Fruit fly (Drosophila melanogaster) whole organism, wandering third instar larva: ENCODE measurements around the gene CG44005.
A peak's percentile ranks its signal among the peaks of the same experiment; 100 is the strongest.

Experiments used
- Abd-B ChIP-seq: fragments of >200 bp; optimal IDR thresholded peaks from 2 replicates; lab custom pipeline; 2017; ENCODE audit warnings: missing biosample characterization, missing genetic modification characterization
- CG32264 ChIP-seq: fragments of 200-800 bp; sonication (Bioruptor generic); optimal IDR thresholded peaks from 2 replicates; lab custom pipeline; 2016; ENCODE audit warnings: missing biosample characterization, missing genetic modification characterization
- CG9705 ChIP-seq: fragments of 200-800 bp; sonication (Bioruptor generic); optimal IDR thresholded peaks from 2 replicates; lab custom pipeline; 2018; ENCODE audit warnings: missing biosample characterization, mild to moderate bottlenecking, missing genetic modification characterization
- CrebA ChIP-seq: fragments of 200-800 bp; sonication (Bioruptor generic); optimal IDR thresholded peaks from 2 replicates; lab custom pipeline; 2016; ENCODE audit warnings: missing biosample characterization, mild to moderate bottlenecking, missing genetic modification characterization, borderline replicate concordance
- Dfd ChIP-seq: fragments of >200 bp; optimal IDR thresholded peaks from 2 replicates; lab custom pipeline; 2017; ENCODE audit warnings: missing biosample characterization, missing genetic modification characterization
- Dif ChIP-seq: fragments of 200-275, 200-300 bp; sonication (Bioruptor generic); optimal IDR thresholded peaks from 2 replicates; lab custom pipeline; 2018; ENCODE audit warnings: missing biosample characterization, missing genetic modification characterization; ENCODE audit not compliant: partially characterized antibody
- GATAd ChIP-seq: sonication (Bioruptor generic); optimal IDR thresholded peaks from 2 replicates; lab custom pipeline; 2016; ENCODE audit warnings: missing biosample characterization, missing genetic modification characterization
- HLH106 ChIP-seq: fragments of 200-800 bp; optimal IDR thresholded peaks from 3 replicates; lab custom pipeline; 2019; ENCODE audit warnings: missing biosample characterization, mild to moderate bottlenecking, missing genetic modification characterization, moderate library complexity
- Hnf4 ChIP-seq: fragments of 200-800 bp; sonication (Bioruptor generic); optimal IDR thresholded peaks from 2 replicates; lab custom pipeline; 2016; ENCODE audit warnings: missing biosample characterization, mild to moderate bottlenecking, missing genetic modification characterization
- Hr78 ChIP-seq: fragments of >200 bp; optimal IDR thresholded peaks from 2 replicates; lab custom pipeline; 2017; ENCODE audit warnings: missing biosample characterization, missing genetic modification characterization
- Hr83 ChIP-seq: fragments of 200-300 bp; sonication (Bioruptor generic); optimal IDR thresholded peaks from 2 replicates; lab custom pipeline; 2016; ENCODE audit warnings: missing biosample characterization, mild to moderate bottlenecking, missing genetic modification characterization, moderate library complexity; ENCODE audit not compliant: poor library complexity, severe bottlenecking
- Jra ChIP-seq: sonication (Bioruptor generic); optimal IDR thresholded peaks from 2 replicates; lab custom pipeline; 2016; ENCODE audit warnings: missing biosample characterization, missing genetic modification characterization
- Mio ChIP-seq: sonication (Bioruptor generic); optimal IDR thresholded peaks from 2 replicates; lab custom pipeline; 2016; ENCODE audit warnings: missing biosample characterization, missing genetic modification characterization
- Myc ChIP-seq: fragments of >200 bp; optimal IDR thresholded peaks from 2 replicates; lab custom pipeline; 2017
- N ChIP-seq: fragments of >200 bp; optimal IDR thresholded peaks from 2 replicates; lab custom pipeline; 2018; ENCODE audit warnings: missing biosample characterization, missing external identifiers, missing genetic modification characterization
- OdsH ChIP-seq: fragments of 200-800 bp; sonication (Bioruptor generic); optimal IDR thresholded peaks from 2 replicates; lab custom pipeline; 2016; ENCODE audit warnings: missing biosample characterization, mild to moderate bottlenecking, missing genetic modification characterization
- Rel ChIP-seq, 2 experiments: fragments of 200-800 bp; sonication (Bioruptor generic) in 1 of 2; optimal IDR thresholded peaks; 2 replicates in 1 of 2; 3 replicates in 1 of 2; lab custom pipeline; 2016 to 2019; ENCODE audit warnings: mild to moderate bottlenecking in 2 of 2, missing biosample characterization in 2 of 2, missing genetic modification characterization in 2 of 2, moderate library complexity in 1 of 2
- Sp1 ChIP-seq: fragments of 200-800 bp; sonication (Bioruptor generic); optimal IDR thresholded peaks from 3 replicates; lab custom pipeline; 2019; ENCODE audit warnings: missing biosample characterization, mild to moderate bottlenecking, missing genetic modification characterization, moderate library complexity
- Vsx2 ChIP-seq: fragments of 200-300, 225-300 bp; sonication (Bioruptor generic); optimal IDR thresholded peaks from 2 replicates; lab custom pipeline; 2018; ENCODE audit warnings: missing biosample characterization, missing genetic modification characterization; ENCODE audit not compliant: partially characterized antibody
- br ChIP-seq: fragments of 200-800 bp; sonication (Bioruptor generic); optimal IDR thresholded peaks from 2 replicates; lab custom pipeline; 2016; ENCODE audit warnings: missing biosample characterization, missing genetic modification characterization
- brk ChIP-seq: fragments of 200-800 bp; sonication (Bioruptor generic); optimal IDR thresholded peaks from 2 replicates; lab custom pipeline; 2016; ENCODE audit warnings: missing biosample characterization, mild to moderate bottlenecking, missing genetic modification characterization
- dl ChIP-seq, 2 experiments: fragments of 175-275, 200-275 bp in 1 of 2; fragments of 200-275 bp in 1 of 2; sonication (Bioruptor generic); optimal IDR thresholded peaks; lab custom pipeline; 2018; ENCODE audit warnings: mild to moderate bottlenecking in 2 of 2, missing biosample characterization in 2 of 2, missing genetic modification characterization in 2 of 2, moderate library complexity in 2 of 2; ENCODE audit not compliant: partially characterized antibody in 2 of 2, insufficient read depth in 1 of 2
- dmrt93B ChIP-seq: fragments of 200-800 bp; sonication (Bioruptor generic); optimal IDR thresholded peaks from 2 replicates; lab custom pipeline; 2018; ENCODE audit warnings: missing biosample characterization, mild to moderate bottlenecking, missing genetic modification characterization
- dsf ChIP-seq: sonication (Bioruptor generic); optimal IDR thresholded peaks from 2 replicates; lab custom pipeline; 2016; ENCODE audit warnings: missing biosample characterization, missing genetic modification characterization, borderline replicate concordance
- ey ChIP-seq: fragments of 200-800 bp; sonication (Bioruptor generic); optimal IDR thresholded peaks from 2 replicates; lab custom pipeline; 2016; ENCODE audit warnings: missing biosample characterization, missing genetic modification characterization
- foxo ChIP-seq, 2 experiments: fragments of 200-800 bp; sonication (Bioruptor generic); optimal IDR thresholded peaks; 2 replicates in 1 of 2; 3 replicates in 1 of 2; lab custom pipeline; 2016 to 2017; ENCODE audit warnings: missing biosample characterization in 2 of 2, missing genetic modification characterization in 2 of 2
- fru ChIP-seq: fragments of 200-800 bp; sonication (Bioruptor generic); optimal IDR thresholded peaks from 3 replicates; lab custom pipeline; 2016; ENCODE audit warnings: missing biosample characterization, mild to moderate bottlenecking, missing genetic modification characterization
- h ChIP-seq: fragments of 200-800 bp; sonication (Bioruptor generic); optimal IDR thresholded peaks from 3 replicates; lab custom pipeline; 2016; ENCODE audit warnings: missing biosample characterization, mild to moderate bottlenecking, missing genetic modification characterization
- jim ChIP-seq: fragments of 175-275, 200-325 bp; sonication (Bioruptor generic); optimal IDR thresholded peaks from 2 replicates; lab custom pipeline; 2016; ENCODE audit warnings: missing biosample characterization, mild to moderate bottlenecking, missing genetic modification characterization
- lola ChIP-seq: fragments of >200 bp; optimal IDR thresholded peaks from 2 replicates; lab custom pipeline; 2017; ENCODE audit warnings: missing biosample characterization, missing genetic modification characterization
- pan ChIP-seq: fragments of >200 bp; optimal IDR thresholded peaks from 2 replicates; lab custom pipeline; 2017
- psq ChIP-seq: fragments of 200-800 bp; sonication (Bioruptor generic); optimal IDR thresholded peaks from 3 replicates; lab custom pipeline; 2017; ENCODE audit warnings: missing biosample characterization, mild to moderate bottlenecking, missing genetic modification characterization, moderate library complexity
- rgr ChIP-seq: fragments of 200-800 bp; sonication (Bioruptor generic); optimal IDR thresholded peaks from 3 replicates; lab custom pipeline; 2016; ENCODE audit warnings: missing biosample characterization, mild to moderate bottlenecking, missing genetic modification characterization
- sage ChIP-seq: fragments of 200-800 bp; sonication (Bioruptor generic); optimal IDR thresholded peaks from 2 replicates; lab custom pipeline; 2016; ENCODE audit warnings: missing biosample characterization, mild to moderate bottlenecking, missing genetic modification characterization
- sv ChIP-seq: fragments of 200-800 bp; sonication (Bioruptor generic); optimal IDR thresholded peaks from 3 replicates; lab custom pipeline; 2016; ENCODE audit warnings: missing biosample characterization, missing genetic modification characterization
- tai ChIP-seq: sonication (Bioruptor generic); optimal IDR thresholded peaks from 2 replicates; lab custom pipeline; 2016; ENCODE audit warnings: missing biosample characterization, missing genetic modification characterization
- usp ChIP-seq: fragments of >200 bp; optimal IDR thresholded peaks from 2 replicates; lab custom pipeline; 2017; ENCODE audit warnings: missing biosample characterization, missing genetic modification characterization
- woc ChIP-seq: sonication (Bioruptor generic); optimal IDR thresholded peaks from 2 replicates; lab custom pipeline; 2016; ENCODE audit warnings: missing biosample characterization, mild to moderate bottlenecking, missing genetic modification characterization

CG44005 gene

DNA sequence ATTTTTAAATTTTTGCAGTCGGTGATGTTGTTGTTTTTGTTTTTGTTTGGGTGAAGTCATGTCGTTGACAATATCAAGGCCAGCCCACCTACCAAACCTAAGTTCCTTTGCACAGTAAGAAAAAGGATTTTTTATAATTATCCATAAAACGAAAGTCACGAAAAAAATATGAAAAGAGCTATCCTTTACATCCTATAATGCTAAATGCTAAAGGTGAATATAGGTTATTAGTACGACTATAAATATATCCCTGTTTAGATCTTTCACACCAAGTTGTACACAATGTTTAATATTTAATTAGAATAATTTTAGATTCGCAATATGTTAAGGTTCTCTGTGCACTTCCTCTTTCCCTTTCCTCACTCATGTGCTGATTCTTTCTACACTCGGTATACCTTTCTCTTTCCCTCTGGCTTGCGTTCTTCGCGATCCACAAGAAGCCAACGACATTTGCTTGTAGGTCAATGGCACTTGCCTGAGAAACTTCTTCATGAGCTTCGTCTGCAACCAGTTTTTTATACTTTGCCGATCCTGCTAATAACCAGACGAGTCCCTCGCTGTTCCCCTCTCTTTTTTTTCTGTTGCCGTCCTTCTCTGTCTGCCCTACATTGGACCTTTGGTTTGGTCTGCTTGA, 34.3 kb downstream of the CG44005 start:
- TF ChIP-seq Hr78 (GFP tag; lab: Kevin White, UChicago) (no peak), Dif (peak; percentile 34), foxo (GFP tag; optimal IDR thresholded peaks at IDR 0.05; lab: Kevin White, UChicago) (peak in 1 of 2 experiments; percentile 69), HLH106 (tag; lab: Kevin White, UChicago) (peak; percentile 82), Sp1 (peak; percentile 73), Dfd (no peak), woc (GFP tag; lab: Kevin White, UChicago) (peak; percentile 56), Hr83 (GFP tag; lab: Kevin White, UChicago) (peak; percentile 7), Abd-B (GFP tag; lab: Kevin White, UChicago) (no peak), Vsx2 (GFP tag; lab: Kevin White, UChicago) (peak; percentile 85), N (GFP tag; lab: Kevin White, UChicago) (no peak), Rel (GFP tag; optimal IDR thresholded peaks at IDR 0.05; lab: Kevin White, UChicago) (peak; percentile 6), Rel (tag; optimal IDR thresholded peaks at IDR 0.05; lab: Kevin White, UChicago) (no peak), OdsH (peak; percentile 79), Jra (GFP tag; lab: Kevin White, UChicago) (no peak), dl (GFP tag; optimal IDR thresholded peaks at IDR 0.05; lab: Kevin White, UChicago; ENCODE audit: insufficient read depth in 1 of 2, partially characterized antibody in 2 of 2) (peak; percentile 2 to 9), GATAd (GFP tag; lab: Kevin White, UChicago) (no peak), brk (GFP tag; lab: Kevin White, UChicago) (peak; percentile 47), sage (GFP tag; lab: Kevin White, UChicago) (no peak), lola (GFP tag; lab: Kevin White, UChicago) (no peak), psq (GFP tag; lab: Kevin White, UChicago) (peak; percentile 12), h (peak; percentile 83), CrebA (no peak), br (peak; percentile 59), sv (GFP tag; lab: Kevin White, UChicago) (no peak), dmrt93B (GFP tag; lab: Kevin White, UChicago) (peak; percentile 49), ey (GFP tag; lab: Kevin White, UChicago) (peak; percentile 71), jim (GFP tag; lab: Kevin White, UChicago) (no peak), CG9705 (GFP tag; lab: Kevin White, UChicago) (peak; percentile 9), tai (peak; percentile 29), Mio (GFP tag; lab: Kevin White, UChicago) (no peak), CG32264 (peak; percentile 14), rgr (GFP tag; lab: Kevin White, UChicago) (peak; percentile 75), usp (GFP tag; lab: Kevin White, UChicago) (no peak), Myc (lab: Kevin White, UChicago) (no peak), dsf (GFP tag; lab: Kevin White, UChicago) (no peak), pan (lab: Kevin White, UChicago) (no peak), Hnf4 (GFP tag; lab: Kevin White, UChicago) (peak; percentile 21), fru (GFP tag; lab: Kevin White, UChicago) (peak; percentile 73)

DNA sequence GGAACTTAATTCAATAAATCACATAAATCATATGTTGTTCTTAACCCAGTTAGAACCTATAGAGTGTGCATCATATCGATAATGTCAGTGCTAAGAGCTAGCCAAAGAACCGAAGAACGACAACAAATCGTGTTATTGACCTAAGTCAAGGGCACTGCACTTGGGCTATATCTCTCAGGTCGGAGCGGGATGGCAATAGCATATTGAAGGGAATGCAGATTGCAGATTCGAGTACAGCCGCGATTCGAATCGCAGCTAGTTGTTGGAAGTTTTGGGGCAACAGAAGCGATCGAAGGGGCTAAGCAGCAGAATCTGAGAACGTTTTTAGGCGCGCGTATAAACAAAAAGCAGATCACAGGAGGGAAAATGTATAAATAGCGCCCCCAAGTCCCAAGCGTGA, 34.9 kb downstream of the CG44005 start:
- TF ChIP-seq h (no peak), brk (GFP tag; lab: Kevin White, UChicago) (no peak), Hnf4 (GFP tag; lab: Kevin White, UChicago) (no peak), dmrt93B (GFP tag; lab: Kevin White, UChicago) (no peak), Dif (no peak), rgr (GFP tag; lab: Kevin White, UChicago) (no peak), Sp1 (no peak), dl (GFP tag; optimal IDR thresholded peaks at IDR 0.05; lab: Kevin White, UChicago; ENCODE audit: insufficient read depth in 1 of 2, partially characterized antibody in 2 of 2) (no peak)
